Fruit fly (Drosophila melanogaster) Kc167 (cell line): ENCODE data around the gene CG33309.

ENCODE experiments used
- insv ChIP-seq: fragments of >200 bp; optimal IDR thresholded peaks from 3 replicates; lab custom pipeline; 2018; ENCODE audit warnings: missing external identifiers
- psq ChIP-seq: fragments of >200 bp; optimal IDR thresholded peaks from 2 replicates; lab custom pipeline; 2017; ENCODE audit warnings: missing external identifiers

DNA sequence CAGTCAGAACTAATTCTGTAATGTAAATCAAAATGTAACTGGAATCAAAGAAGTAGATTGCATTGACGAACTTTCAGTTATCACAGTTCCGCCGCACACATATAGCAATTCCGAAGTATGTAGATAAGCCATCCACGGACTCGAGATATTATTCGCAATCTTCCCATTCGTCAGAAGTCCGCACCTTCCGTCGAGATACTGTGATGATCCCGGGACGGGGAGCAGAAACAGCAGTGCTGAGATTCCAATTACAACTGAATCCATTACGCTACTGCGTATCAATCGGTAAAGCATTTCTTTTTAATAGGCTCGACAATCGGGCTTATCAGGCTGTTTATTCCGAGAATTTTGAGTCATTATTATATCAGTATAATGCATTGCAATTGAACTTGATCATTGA is 35.8 kb upstream of the CG33309 start, which contains the start of gene CG4650:
- TF ChIP-seq psq (no peak), insv (lab: Kevin White, UChicago) (no peak)
